Fruit fly (Drosophila melanogaster) whole organism, embryonic: ENCODE data around the gene Glys.

Experiments used
- Asciz ChIP-seq: fragments of 200-800 bp; sonication (Bioruptor generic); optimal IDR thresholded peaks from 2 replicates; lab custom pipeline; 2017; ENCODE audit warnings: missing biosample characterization, mild to moderate bottlenecking, missing genetic modification characterization, missing genetic modification reagents
- Atf3 ChIP-seq: fragments of 200-800 bp; sonication (Bioruptor generic); optimal IDR thresholded peaks from 3 replicates; lab custom pipeline; 2016; ENCODE audit warnings: missing biosample characterization, missing genetic modification characterization
- BEAF-32 ChIP-seq: fragments of 200-800 bp; sonication (Bioruptor generic); optimal IDR thresholded peaks from 3 replicates; lab custom pipeline; 2017; ENCODE audit warnings: missing biosample characterization, missing genetic modification characterization, mild to moderate bottlenecking, moderate library complexity, missing genetic modification reagents
- CG10267 ChIP-seq: fragments of 200-800 bp; sonication (Bioruptor generic); optimal IDR thresholded peaks from 2 replicates; lab custom pipeline; 2018; ENCODE audit warnings: missing biosample characterization, mild to moderate bottlenecking, missing genetic modification characterization, moderate library complexity
- CG10431 ChIP-seq: fragments of 200-800 bp; sonication (Bioruptor generic); optimal IDR thresholded peaks from 3 replicates; lab custom pipeline; 2018; ENCODE audit warnings: missing biosample characterization, mild to moderate bottlenecking, missing genetic modification characterization
- CG11504 ChIP-seq: fragments of 200-800 bp; sonication (Bioruptor generic); optimal IDR thresholded peaks from 3 replicates; lab custom pipeline; 2019; ENCODE audit warnings: missing biosample characterization, mild to moderate bottlenecking, missing genetic modification characterization, moderate library complexity
- CG14050 ChIP-seq: fragments of 200-800 bp; sonication (Bioruptor generic); IDR thresholded peaks from 3 replicates; pipeline ENCODE4 v1.3.6; 2022; ENCODE audit warnings: missing biosample characterization, missing genetic modification characterization
- CG1602 ChIP-seq: fragments of 200-800 bp; sonication (Bioruptor generic); optimal IDR thresholded peaks from 3 replicates; lab custom pipeline; 2016; ENCODE audit warnings: missing biosample characterization, missing genetic modification characterization
- CG16813 ChIP-seq: fragments of 200-800 bp; sonication (Bioruptor generic); IDR thresholded peaks from 3 replicates; pipeline ENCODE4 v1.3.6; 2022; ENCODE audit warnings: missing biosample characterization, missing genetic modification characterization; ENCODE audit not compliant: partially characterized antibody
- CG1792 ChIP-seq: fragments of 200-800 bp; sonication (Bioruptor generic); optimal IDR thresholded peaks from 2 replicates; lab custom pipeline; 2016; ENCODE audit warnings: missing biosample characterization, missing genetic modification characterization
- CG2116 ChIP-seq: fragments of 200-800 bp; sonication (Bioruptor generic); optimal IDR thresholded peaks from 3 replicates; lab custom pipeline; 2018; ENCODE audit warnings: missing biosample characterization, mild to moderate bottlenecking, missing genetic modification characterization
- CG2678 ChIP-seq: fragments of 200-800 bp; sonication (Bioruptor generic); optimal IDR thresholded peaks from 3 replicates; lab custom pipeline; 2019; ENCODE audit warnings: missing biosample characterization, mild to moderate bottlenecking, missing genetic modification characterization, moderate library complexity
- CG30403 ChIP-seq: fragments of 200-800 bp; sonication (Bioruptor generic); optimal IDR thresholded peaks from 3 replicates; lab custom pipeline; 2016; ENCODE audit warnings: missing biosample characterization, missing genetic modification characterization
- CG3065 ChIP-seq: fragments of 200-800 bp; sonication (Bioruptor generic); optimal IDR thresholded peaks from 2 replicates; lab custom pipeline; 2016; ENCODE audit warnings: missing biosample characterization, missing genetic modification characterization
- CG31441 ChIP-seq: fragments of 200-800 bp; sonication (Bioruptor generic); IDR thresholded peaks from 2 replicates; pipeline ENCODE4 v1.3.6; 2022; ENCODE audit warnings: missing biosample characterization, missing genetic modification characterization
- CG3407 ChIP-seq: fragments of 200-800 bp; sonication (Bioruptor generic); optimal IDR thresholded peaks from 2 replicates; lab custom pipeline; 2018; ENCODE audit warnings: missing biosample characterization, mild to moderate bottlenecking, missing genetic modification characterization
- CG7786 ChIP-seq: fragments of 200-800 bp; sonication (Bioruptor generic); optimal IDR thresholded peaks from 2 replicates; lab custom pipeline; 2016; ENCODE audit warnings: missing biosample characterization, missing genetic modification characterization
- CG8281 ChIP-seq: fragments of 200-800 bp; sonication (Bioruptor generic); optimal IDR thresholded peaks from 2 replicates; lab custom pipeline; 2018; ENCODE audit warnings: missing biosample characterization, mild to moderate bottlenecking, missing genetic modification characterization, moderate library complexity
- CTCF ChIP-seq: fragments of 200-800 bp; sonication (Bioruptor generic); optimal IDR thresholded peaks from 2 replicates; lab custom pipeline; 2017; ENCODE audit warnings: missing biosample characterization, mild to moderate bottlenecking, missing genetic modification characterization, moderate library complexity
- Doc3 ChIP-seq: fragments of 200-800 bp; sonication (Bioruptor generic); IDR thresholded peaks from 3 replicates; pipeline ENCODE4 v1.3.6; 2022; ENCODE audit warnings: missing biosample characterization, missing genetic modification characterization; ENCODE audit not compliant: partially characterized antibody
- Hmx ChIP-seq: fragments of 200-800 bp; sonication (Bioruptor generic); optimal IDR thresholded peaks from 2 replicates; lab custom pipeline; 2016; ENCODE audit warnings: missing biosample characterization, missing genetic modification characterization
- Hr51 ChIP-seq, 2 experiments: fragments of 200-800 bp; sonication (Bioruptor generic); optimal IDR thresholded peaks; 2 replicates in 1 of 2; 3 replicates in 1 of 2; lab custom pipeline; 2016 to 2018; ENCODE audit warnings: missing biosample characterization in 2 of 2, missing genetic modification characterization in 2 of 2, mild to moderate bottlenecking in 1 of 2, moderate library complexity in 1 of 2
- MESR4 ChIP-seq: fragments of 200-800 bp; sonication (Bioruptor generic); optimal IDR thresholded peaks from 2 replicates; lab custom pipeline; 2018; ENCODE audit warnings: missing biosample characterization, mild to moderate bottlenecking, missing genetic modification characterization, moderate library complexity
- Neu2 ChIP-seq: fragments of 200-800 bp; sonication (Bioruptor generic); optimal IDR thresholded peaks from 3 replicates; lab custom pipeline; 2016; ENCODE audit warnings: missing biosample characterization, missing genetic modification characterization, borderline replicate concordance
- Nf-YB ChIP-seq: fragments of 200-800 bp; sonication (Bioruptor generic); optimal IDR thresholded peaks from 3 replicates; lab custom pipeline; 2019; ENCODE audit warnings: missing biosample characterization, mild to moderate bottlenecking, missing genetic modification characterization, moderate library complexity
- NfI ChIP-seq: fragments of 200-800 bp; sonication (Bioruptor generic); optimal IDR thresholded peaks from 3 replicates; lab custom pipeline; 2018; ENCODE audit warnings: missing biosample characterization, mild to moderate bottlenecking, missing genetic modification characterization, moderate library complexity
- Pdp1 ChIP-seq, 2 experiments: fragments of 200-800 bp; sonication (Bioruptor generic); optimal IDR thresholded peaks; 3 replicates each; lab custom pipeline; 2016; ENCODE audit warnings: missing biosample characterization in 2 of 2, missing genetic modification characterization in 2 of 2, mild to moderate bottlenecking in 1 of 2, moderate library complexity in 1 of 2
- Ssrp ChIP-seq: fragments of 200-800 bp; sonication (Bioruptor generic); optimal IDR thresholded peaks from 2 replicates; lab custom pipeline; 2018; ENCODE audit warnings: missing biosample characterization, mild to moderate bottlenecking, missing genetic modification characterization, moderate library complexity
- TFAM ChIP-seq: fragments of 200-800 bp; sonication (Bioruptor generic); optimal IDR thresholded peaks from 2 replicates; lab custom pipeline; 2017; ENCODE audit warnings: missing biosample characterization, missing genetic modification characterization, inconsistent platforms
- Trl ChIP-seq, 3 experiments: fragments of >200 bp in 2 of 3; fragments of 200-800 bp in 1 of 3; sonication (Bioruptor generic) in 1 of 3; optimal IDR thresholded peaks; 2 replicates in 1 of 3; 3 replicates in 2 of 3; lab custom pipeline; 2016 to 2017; ENCODE audit warnings: missing biosample characterization in 1 of 3, missing genetic modification characterization in 1 of 3
- abd-A ChIP-seq: fragments of 200-800 bp; sonication (Bioruptor generic); optimal IDR thresholded peaks from 3 replicates; lab custom pipeline; 2019; ENCODE audit warnings: missing biosample characterization, mild to moderate bottlenecking, missing genetic modification characterization, moderate library complexity
- amos ChIP-seq: fragments of 200-800 bp; sonication (Bioruptor generic); IDR thresholded peaks from 2 replicates; pipeline ENCODE4 v1.3.6; 2022; ENCODE audit warnings: missing biosample characterization, missing genetic modification characterization; ENCODE audit not compliant: partially characterized antibody
- chinmo ChIP-seq: fragments of 200-800 bp; sonication (Bioruptor generic); IDR thresholded peaks from 4 replicates; pipeline ENCODE4 v1.3.6; 2022; ENCODE audit warnings: missing biosample characterization, missing genetic modification characterization; ENCODE audit not compliant: partially characterized antibody
- croc ChIP-seq: fragments of 200-800 bp; sonication (Bioruptor generic); conservative IDR thresholded peaks from 3 replicates; pipeline ENCODE4 v1.3.6; 2022; ENCODE audit warnings: missing biosample characterization, missing genetic modification characterization
- dmrt99B ChIP-seq: fragments of 200-800 bp; sonication (Bioruptor generic); optimal IDR thresholded peaks from 2 replicates; lab custom pipeline; 2018; ENCODE audit warnings: missing biosample characterization, mild to moderate bottlenecking, missing genetic modification characterization, moderate library complexity
- fru ChIP-seq: fragments of >200 bp; optimal IDR thresholded peaks from 2 replicates; lab custom pipeline; 2017
- h ChIP-seq: fragments of >200 bp; optimal IDR thresholded peaks from 2 replicates; lab custom pipeline; 2017
- lab ChIP-seq: fragments of 200-800 bp; sonication (Bioruptor generic); optimal IDR thresholded peaks from 3 replicates; lab custom pipeline; 2017; ENCODE audit warnings: missing biosample characterization, missing genetic modification characterization, mild to moderate bottlenecking, moderate library complexity, missing genetic modification reagents
- lilli ChIP-seq: fragments of 200-800 bp; sonication (Bioruptor generic); optimal IDR thresholded peaks from 3 replicates; lab custom pipeline; 2016; ENCODE audit warnings: missing biosample characterization, missing genetic modification characterization
- lola ChIP-seq, 3 experiments: fragments of >200 bp in 2 of 3; fragments of 200-800 bp in 1 of 3; sonication (Bioruptor generic) in 1 of 3; optimal IDR thresholded peaks; 2 replicates each; lab custom pipeline; 2017 to 2019; ENCODE audit warnings: missing biosample characterization in 3 of 3, missing genetic modification characterization in 3 of 3, mild to moderate bottlenecking in 1 of 3, moderate library complexity in 1 of 3
- luna ChIP-seq: fragments of 200-800 bp; sonication (Bioruptor generic); optimal IDR thresholded peaks from 2 replicates; lab custom pipeline; 2016; ENCODE audit warnings: missing biosample characterization, missing genetic modification characterization
- row ChIP-seq: fragments of 200-800 bp; sonication (Bioruptor generic); IDR thresholded peaks from 3 replicates; pipeline ENCODE4 v1.3.6; 2022; ENCODE audit warnings: missing biosample characterization, missing genetic modification characterization
- sens-2 ChIP-seq: fragments of 200-800 bp; sonication (Bioruptor generic); IDR thresholded peaks from 2 replicates; pipeline ENCODE4 v1.3.6; 2022; ENCODE audit warnings: missing biosample characterization, missing genetic modification characterization
- tap ChIP-seq: fragments of 200-800 bp; optimal IDR thresholded peaks from 3 replicates; lab custom pipeline; 2019; ENCODE audit warnings: missing biosample characterization, mild to moderate bottlenecking, missing genetic modification characterization, moderate library complexity
- tgo ChIP-seq: fragments of 200-800 bp; sonication (Bioruptor generic); IDR thresholded peaks from 3 replicates; pipeline ENCODE4 v1.3.6; 2022; ENCODE audit warnings: missing biosample characterization, missing genetic modification characterization
- toy ChIP-seq: fragments of 200-800 bp; sonication (Bioruptor generic); IDR thresholded peaks from 2 replicates; pipeline ENCODE4 v1.3.6; 2022; ENCODE audit warnings: missing biosample characterization, missing genetic modification characterization
- unc-4 ChIP-seq: fragments of 200-800 bp; sonication (Bioruptor generic); IDR thresholded peaks from 2 replicates; pipeline ENCODE4 v1.3.6; 2022; ENCODE audit warnings: missing biosample characterization, missing genetic modification characterization; ENCODE audit not compliant: partially characterized antibody
- unpg ChIP-seq: fragments of 200-800 bp; sonication (Bioruptor generic); optimal IDR thresholded peaks from 3 replicates; lab custom pipeline; 2018; ENCODE audit warnings: missing biosample characterization, mild to moderate bottlenecking, missing genetic modification characterization, moderate library complexity
- vfl ChIP-seq: fragments of 200-800 bp; sonication (Bioruptor generic); optimal IDR thresholded peaks from 2 replicates; lab custom pipeline; 2016; ENCODE audit warnings: missing biosample characterization, missing genetic modification characterization
- vvl ChIP-seq: fragments of 200-800 bp; sonication (Bioruptor generic); IDR thresholded peaks from 2 replicates; pipeline ENCODE4 v1.3.6; 2022; ENCODE audit warnings: missing biosample characterization, missing genetic modification characterization
- wdn ChIP-seq: fragments of 200-800 bp; sonication (Bioruptor generic); IDR thresholded peaks from 2 replicates; pipeline ENCODE4 v1.3.6; 2022; ENCODE audit warnings: missing biosample characterization, missing genetic modification characterization
- zfh1 ChIP-seq: fragments of 200-800 bp; sonication (Bioruptor generic); IDR thresholded peaks from 3 replicates; pipeline ENCODE4 v1.3.6; 2022; ENCODE audit warnings: missing biosample characterization, missing genetic modification characterization

Glys gene

DNA sequence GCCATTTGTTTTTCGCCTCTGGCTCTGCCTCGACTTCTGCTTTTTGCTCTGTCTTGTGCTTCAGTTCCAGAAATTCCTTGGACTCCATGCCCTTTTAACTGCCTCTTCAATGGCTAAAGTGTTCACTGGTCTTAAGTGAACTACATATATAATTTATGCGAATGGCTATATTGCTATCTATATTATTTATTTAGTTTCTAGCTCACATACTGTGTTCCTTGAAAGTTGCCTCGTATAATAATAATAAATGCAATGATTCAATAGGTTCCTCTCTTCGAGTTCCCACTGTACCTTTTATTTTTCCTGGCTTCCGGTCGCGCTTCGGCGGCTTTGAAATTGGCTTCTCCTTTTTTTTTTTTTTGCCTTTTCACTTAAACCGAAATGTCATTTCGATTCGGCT, 27.6 kb downstream of the Glys start (continued):
- no peak for TF ChIP-seq Ssrp (tag; lab: Kevin White, UChicago)
- no peak for TF ChIP-seq Nf-YB
- TF ChIP-seq unc-4 (GFP tag; lab: Robert Waterston, UW): no peak
- TF ChIP-seq wdn: peak; percentile 41; the same call in 1 of the 2 replicates
- no peak for TF ChIP-seq croc (GFP tag; lab: Robert Waterston, UW)
- TF ChIP-seq CG2678 (tag; lab: Kevin White, UChicago): peak; percentile 60
- TF ChIP-seq luna (GFP tag; lab: Kevin White, UChicago): no peak
- TF ChIP-seq CG3065 (GFP tag; lab: Kevin White, UChicago): no peak
- no peak for TF ChIP-seq CG3407 (GFP tag; lab: Kevin White, UChicago)
- TF ChIP-seq CG1792 (GFP tag; lab: Kevin White, UChicago): no peak
- no peak for TF ChIP-seq BEAF-32 (GFP tag; lab: Kevin White, UChicago)
- peak; percentile 29 for TF ChIP-seq unpg (GFP tag; lab: Kevin White, UChicago)
- TF ChIP-seq CG2116 (GFP tag; lab: Kevin White, UChicago): no peak
- no peak for TF ChIP-seq CG10431
- TF ChIP-seq Trl (optimal IDR thresholded peaks at IDR 0.05; lab: Kevin White, UChicago): no peak
- TF ChIP-seq Trl (GFP tag; optimal IDR thresholded peaks at IDR 0.05; lab: Kevin White, UChicago): no peak
- TF ChIP-seq CG7786 (GFP tag; lab: Kevin White, UChicago): no peak
- TF ChIP-seq Hr51 (GFP tag; optimal IDR thresholded peaks at IDR 0.05; lab: Kevin White, UChicago): peak in 1 of 2 experiments; percentile 45
- TF ChIP-seq sens-2 (GFP tag; lab: Robert Waterston, UW): no peak
- peak; percentile 21; the same call in 1 of the 3 replicates for TF ChIP-seq tgo (GFP tag; lab: Robert Waterston, UW)
- peak; percentile 50 for TF ChIP-seq dmrt99B (tag; lab: Kevin White, UChicago)
- TF ChIP-seq chinmo (GFP tag; lab: Robert Waterston, UW): 0 out of 4 replicates have a peak, but pooled peaks have one; percentile 16
- TF ChIP-seq Doc3 (GFP tag; lab: Robert Waterston, UW): no peak
- TF ChIP-seq CG8281: no peak
- peak; percentile 16; the same call in 1 of the 2 replicates for TF ChIP-seq CG31441
- TF ChIP-seq tap (tag; lab: Kevin White, UChicago): peak; percentile 22
- TF ChIP-seq Atf3 (GFP tag; lab: Kevin White, UChicago): no peak
- peak; percentile 41 for TF ChIP-seq CG30403 (GFP tag; lab: Kevin White, UChicago)
- TF ChIP-seq Neu2 (GFP tag; lab: Kevin White, UChicago): no peak
- peak; percentile 53 for TF ChIP-seq CG11504 (tag; lab: Kevin White, UChicago)
- no peak for TF ChIP-seq CG14050
- TF ChIP-seq lilli (GFP tag; lab: Kevin White, UChicago): peak; percentile 28
- TF ChIP-seq CTCF (GFP tag; lab: Kevin White, UChicago): no peak
- peak; percentile 4 for TF ChIP-seq NfI

dm6 chr3R:15117765-15118164, 29.6 kb downstream of the Glys start:
- TF ChIP-seq abd-A (tag; lab: Kevin White, UChicago): peak; percentile 66
- no peak for TF ChIP-seq vfl (GFP tag; lab: Kevin White, UChicago)
- TF ChIP-seq Pdp1 (GFP tag; optimal IDR thresholded peaks at IDR 0.05; lab: Kevin White, UChicago): no peak
- TF ChIP-seq toy (GFP tag; lab: Robert Waterston, UW): no peak
- peak; percentile 14 for TF ChIP-seq CG10267 (tag; lab: Kevin White, UChicago)
- no peak for TF ChIP-seq vvl (GFP tag; lab: Robert Waterston, UW)
- no peak for TF ChIP-seq MESR4
- TF ChIP-seq TFAM (GFP tag; lab: Kevin White, UChicago): no peak
- TF ChIP-seq CG16813 (GFP tag; lab: Robert Waterston, UW): no peak
- peak; percentile 19 for TF ChIP-seq Asciz
- TF ChIP-seq lola (GFP tag; optimal IDR thresholded peaks at IDR 0.05; lab: Kevin White, UChicago): no peak
- no peak for TF ChIP-seq amos (GFP tag; lab: Robert Waterston, UW)
- TF ChIP-seq zfh1 (GFP tag; lab: Robert Waterston, UW): no peak
- no peak for TF ChIP-seq fru (lab: Kevin White, UChicago)
- TF ChIP-seq Hmx (GFP tag; lab: Kevin White, UChicago): no peak
- no peak for TF ChIP-seq CG1602 (GFP tag; lab: Kevin White, UChicago)
- peak; percentile 45 for TF ChIP-seq row
- TF ChIP-seq lab (GFP tag; lab: Kevin White, UChicago): peak; percentile 73
- TF ChIP-seq h (lab: Kevin White, UChicago): no peak
